Fruit fly (Drosophila melanogaster) whole organism, wandering third instar larva: ENCODE results near the gene TotZ.
A peak's percentile ranks its signal among the peaks of the same experiment; 100 is the strongest.

ENCODE experiments used
- Abd-B ChIP-seq: fragments of >200 bp; optimal IDR thresholded peaks from 2 replicates; lab custom pipeline; 2017; ENCODE audit warnings: missing biosample characterization, missing genetic modification characterization
- CG32264 ChIP-seq: fragments of 200-800 bp; sonication (Bioruptor generic); optimal IDR thresholded peaks from 2 replicates; lab custom pipeline; 2016; ENCODE audit warnings: missing biosample characterization, missing genetic modification characterization
- CG9705 ChIP-seq: fragments of 200-800 bp; sonication (Bioruptor generic); optimal IDR thresholded peaks from 2 replicates; lab custom pipeline; 2018; ENCODE audit warnings: missing biosample characterization, mild to moderate bottlenecking, missing genetic modification characterization
- CrebA ChIP-seq: fragments of 200-800 bp; sonication (Bioruptor generic); optimal IDR thresholded peaks from 2 replicates; lab custom pipeline; 2016; ENCODE audit warnings: missing biosample characterization, mild to moderate bottlenecking, missing genetic modification characterization, borderline replicate concordance
- Dfd ChIP-seq: fragments of >200 bp; optimal IDR thresholded peaks from 2 replicates; lab custom pipeline; 2017; ENCODE audit warnings: missing biosample characterization, missing genetic modification characterization
- Dif ChIP-seq: fragments of 200-275, 200-300 bp; sonication (Bioruptor generic); optimal IDR thresholded peaks from 2 replicates; lab custom pipeline; 2018; ENCODE audit warnings: missing biosample characterization, missing genetic modification characterization; ENCODE audit not compliant: partially characterized antibody
- GATAd ChIP-seq: sonication (Bioruptor generic); optimal IDR thresholded peaks from 2 replicates; lab custom pipeline; 2016; ENCODE audit warnings: missing biosample characterization, missing genetic modification characterization
- HLH106 ChIP-seq: fragments of 200-800 bp; optimal IDR thresholded peaks from 3 replicates; lab custom pipeline; 2019; ENCODE audit warnings: missing biosample characterization, mild to moderate bottlenecking, missing genetic modification characterization, moderate library complexity
- Hnf4 ChIP-seq: fragments of 200-800 bp; sonication (Bioruptor generic); optimal IDR thresholded peaks from 2 replicates; lab custom pipeline; 2016; ENCODE audit warnings: missing biosample characterization, mild to moderate bottlenecking, missing genetic modification characterization
- Hr78 ChIP-seq: fragments of >200 bp; optimal IDR thresholded peaks from 2 replicates; lab custom pipeline; 2017; ENCODE audit warnings: missing biosample characterization, missing genetic modification characterization
- Hr83 ChIP-seq: fragments of 200-300 bp; sonication (Bioruptor generic); optimal IDR thresholded peaks from 2 replicates; lab custom pipeline; 2016; ENCODE audit warnings: missing biosample characterization, mild to moderate bottlenecking, missing genetic modification characterization, moderate library complexity; ENCODE audit not compliant: poor library complexity, severe bottlenecking
- Jra ChIP-seq: sonication (Bioruptor generic); optimal IDR thresholded peaks from 2 replicates; lab custom pipeline; 2016; ENCODE audit warnings: missing biosample characterization, missing genetic modification characterization
- Mio ChIP-seq: sonication (Bioruptor generic); optimal IDR thresholded peaks from 2 replicates; lab custom pipeline; 2016; ENCODE audit warnings: missing biosample characterization, missing genetic modification characterization
- Myc ChIP-seq: fragments of >200 bp; optimal IDR thresholded peaks from 2 replicates; lab custom pipeline; 2017
- N ChIP-seq: fragments of >200 bp; optimal IDR thresholded peaks from 2 replicates; lab custom pipeline; 2018; ENCODE audit warnings: missing biosample characterization, missing external identifiers, missing genetic modification characterization
- OdsH ChIP-seq: fragments of 200-800 bp; sonication (Bioruptor generic); optimal IDR thresholded peaks from 2 replicates; lab custom pipeline; 2016; ENCODE audit warnings: missing biosample characterization, mild to moderate bottlenecking, missing genetic modification characterization
- Rel ChIP-seq, 2 experiments: fragments of 200-800 bp; sonication (Bioruptor generic) in 1 of 2; optimal IDR thresholded peaks; 2 replicates in 1 of 2; 3 replicates in 1 of 2; lab custom pipeline; 2016 to 2019; ENCODE audit warnings: mild to moderate bottlenecking in 2 of 2, missing biosample characterization in 2 of 2, missing genetic modification characterization in 2 of 2, moderate library complexity in 1 of 2
- Sp1 ChIP-seq: fragments of 200-800 bp; sonication (Bioruptor generic); optimal IDR thresholded peaks from 3 replicates; lab custom pipeline; 2019; ENCODE audit warnings: missing biosample characterization, mild to moderate bottlenecking, missing genetic modification characterization, moderate library complexity
- Vsx2 ChIP-seq: fragments of 200-300, 225-300 bp; sonication (Bioruptor generic); optimal IDR thresholded peaks from 2 replicates; lab custom pipeline; 2018; ENCODE audit warnings: missing biosample characterization, missing genetic modification characterization; ENCODE audit not compliant: partially characterized antibody
- br ChIP-seq: fragments of 200-800 bp; sonication (Bioruptor generic); optimal IDR thresholded peaks from 2 replicates; lab custom pipeline; 2016; ENCODE audit warnings: missing biosample characterization, missing genetic modification characterization
- brk ChIP-seq: fragments of 200-800 bp; sonication (Bioruptor generic); optimal IDR thresholded peaks from 2 replicates; lab custom pipeline; 2016; ENCODE audit warnings: missing biosample characterization, mild to moderate bottlenecking, missing genetic modification characterization
- dl ChIP-seq, 2 experiments: fragments of 175-275, 200-275 bp in 1 of 2; fragments of 200-275 bp in 1 of 2; sonication (Bioruptor generic); optimal IDR thresholded peaks; lab custom pipeline; 2018; ENCODE audit warnings: mild to moderate bottlenecking in 2 of 2, missing biosample characterization in 2 of 2, missing genetic modification characterization in 2 of 2, moderate library complexity in 2 of 2; ENCODE audit not compliant: partially characterized antibody in 2 of 2, insufficient read depth in 1 of 2
- dmrt93B ChIP-seq: fragments of 200-800 bp; sonication (Bioruptor generic); optimal IDR thresholded peaks from 2 replicates; lab custom pipeline; 2018; ENCODE audit warnings: missing biosample characterization, mild to moderate bottlenecking, missing genetic modification characterization
- dsf ChIP-seq: sonication (Bioruptor generic); optimal IDR thresholded peaks from 2 replicates; lab custom pipeline; 2016; ENCODE audit warnings: missing biosample characterization, missing genetic modification characterization, borderline replicate concordance
- ey ChIP-seq: fragments of 200-800 bp; sonication (Bioruptor generic); optimal IDR thresholded peaks from 2 replicates; lab custom pipeline; 2016; ENCODE audit warnings: missing biosample characterization, missing genetic modification characterization
- foxo ChIP-seq, 2 experiments: fragments of 200-800 bp; sonication (Bioruptor generic); optimal IDR thresholded peaks; 2 replicates in 1 of 2; 3 replicates in 1 of 2; lab custom pipeline; 2016 to 2017; ENCODE audit warnings: missing biosample characterization in 2 of 2, missing genetic modification characterization in 2 of 2
- fru ChIP-seq: fragments of 200-800 bp; sonication (Bioruptor generic); optimal IDR thresholded peaks from 3 replicates; lab custom pipeline; 2016; ENCODE audit warnings: missing biosample characterization, mild to moderate bottlenecking, missing genetic modification characterization
- h ChIP-seq: fragments of 200-800 bp; sonication (Bioruptor generic); optimal IDR thresholded peaks from 3 replicates; lab custom pipeline; 2016; ENCODE audit warnings: missing biosample characterization, mild to moderate bottlenecking, missing genetic modification characterization
- jim ChIP-seq: fragments of 175-275, 200-325 bp; sonication (Bioruptor generic); optimal IDR thresholded peaks from 2 replicates; lab custom pipeline; 2016; ENCODE audit warnings: missing biosample characterization, mild to moderate bottlenecking, missing genetic modification characterization
- lola ChIP-seq: fragments of >200 bp; optimal IDR thresholded peaks from 2 replicates; lab custom pipeline; 2017; ENCODE audit warnings: missing biosample characterization, missing genetic modification characterization
- pan ChIP-seq: fragments of >200 bp; optimal IDR thresholded peaks from 2 replicates; lab custom pipeline; 2017
- psq ChIP-seq: fragments of 200-800 bp; sonication (Bioruptor generic); optimal IDR thresholded peaks from 3 replicates; lab custom pipeline; 2017; ENCODE audit warnings: missing biosample characterization, mild to moderate bottlenecking, missing genetic modification characterization, moderate library complexity
- rgr ChIP-seq: fragments of 200-800 bp; sonication (Bioruptor generic); optimal IDR thresholded peaks from 3 replicates; lab custom pipeline; 2016; ENCODE audit warnings: missing biosample characterization, mild to moderate bottlenecking, missing genetic modification characterization
- sage ChIP-seq: fragments of 200-800 bp; sonication (Bioruptor generic); optimal IDR thresholded peaks from 2 replicates; lab custom pipeline; 2016; ENCODE audit warnings: missing biosample characterization, mild to moderate bottlenecking, missing genetic modification characterization
- sv ChIP-seq: fragments of 200-800 bp; sonication (Bioruptor generic); optimal IDR thresholded peaks from 3 replicates; lab custom pipeline; 2016; ENCODE audit warnings: missing biosample characterization, missing genetic modification characterization
- tai ChIP-seq: sonication (Bioruptor generic); optimal IDR thresholded peaks from 2 replicates; lab custom pipeline; 2016; ENCODE audit warnings: missing biosample characterization, missing genetic modification characterization
- usp ChIP-seq: fragments of >200 bp; optimal IDR thresholded peaks from 2 replicates; lab custom pipeline; 2017; ENCODE audit warnings: missing biosample characterization, missing genetic modification characterization
- woc ChIP-seq: sonication (Bioruptor generic); optimal IDR thresholded peaks from 2 replicates; lab custom pipeline; 2016; ENCODE audit warnings: missing biosample characterization, mild to moderate bottlenecking, missing genetic modification characterization

TotZ gene

DNA sequence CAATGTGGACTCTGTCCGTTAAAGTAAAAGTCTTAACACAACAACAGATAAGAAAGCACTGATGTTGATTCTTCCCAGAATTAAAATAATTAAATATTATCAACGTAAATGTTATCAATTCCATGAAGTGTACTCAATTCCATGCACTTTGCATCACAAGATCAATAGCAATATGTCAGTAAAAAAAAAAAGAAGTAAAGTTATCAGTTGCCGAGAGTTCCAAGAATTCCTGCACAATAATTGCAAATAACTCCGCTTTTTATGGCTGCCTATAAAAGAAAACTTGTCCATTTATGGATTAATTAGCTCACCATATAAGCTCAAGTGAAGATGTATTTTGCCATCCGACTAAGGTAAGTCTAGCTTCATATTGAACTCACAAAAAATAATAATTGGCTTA lies at the start of gene TotZ:
Gene TotZ, plus strand, starts transcription at position 301 of the 400 bp plus-strand sequence.
- TF ChIP-seq Hr83 (GFP tag; lab: Kevin White, UChicago) (no peak), CG32264 (GFP tag; lab: Kevin White, UChicago) (no peak), Sp1 (no peak), usp (GFP tag; lab: Kevin White, UChicago) (no peak), HLH106 (tag; lab: Kevin White, UChicago) (no peak), rgr (GFP tag; lab: Kevin White, UChicago) (no peak)

DNA sequence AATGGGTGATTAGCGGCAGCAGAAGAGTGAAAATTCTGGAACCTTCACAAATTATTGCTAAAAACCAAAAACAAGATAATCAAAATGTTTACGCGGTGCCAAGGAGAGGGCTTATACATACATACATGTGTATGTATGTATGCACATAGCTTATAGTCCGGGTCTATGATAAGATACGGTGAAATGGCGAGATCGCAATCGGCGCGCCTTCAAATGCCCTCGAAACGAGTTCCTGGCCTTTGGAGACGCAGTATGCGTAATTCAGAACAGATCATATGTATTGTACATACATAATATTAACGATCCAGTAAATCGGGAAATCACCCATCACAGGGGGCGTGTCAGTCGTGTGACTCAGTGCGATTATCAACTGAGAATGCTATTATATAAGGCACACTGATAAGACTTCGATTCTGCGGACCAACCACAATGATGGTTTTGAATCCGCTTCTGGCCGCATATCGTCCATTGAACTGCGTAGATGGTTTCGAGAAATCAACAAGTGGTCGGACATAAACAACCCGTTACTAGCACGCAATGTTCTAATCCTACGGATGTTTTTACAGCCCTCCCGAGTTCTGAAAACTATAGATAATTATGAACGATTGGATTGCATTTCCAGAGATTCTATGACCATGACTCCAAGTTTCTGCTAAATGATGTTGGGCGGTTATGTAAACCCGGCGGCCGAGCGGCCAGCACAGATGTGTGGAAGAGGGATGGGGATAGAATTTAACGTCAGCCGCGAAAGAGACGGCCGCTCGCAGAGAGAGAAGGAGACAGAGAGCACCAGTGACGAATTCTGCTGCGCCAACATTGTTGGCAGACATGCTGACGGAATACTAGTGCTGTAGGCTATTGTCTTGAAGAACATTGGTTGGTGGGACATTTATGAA lies 48.8 kb upstream of the TotZ start:
- no peak for TF ChIP-seq Rel (GFP tag; optimal IDR thresholded peaks at IDR 0.05; lab: Kevin White, UChicago)
- TF ChIP-seq Rel (tag; optimal IDR thresholded peaks at IDR 0.05; lab: Kevin White, UChicago): peak; percentile 100
- TF ChIP-seq br (GFP tag; lab: Kevin White, UChicago): peak; percentile 51
- no peak for TF ChIP-seq CG9705 (GFP tag; lab: Kevin White, UChicago)
- peak; percentile 11 for TF ChIP-seq Hr83 (GFP tag; lab: Kevin White, UChicago)
- peak; percentile 58 for TF ChIP-seq Dif (GFP tag; lab: Kevin White, UChicago)
- TF ChIP-seq h (GFP tag; lab: Kevin White, UChicago): peak; percentile 23
- no peak for TF ChIP-seq dmrt93B
- peak in 1 of 2 experiments; percentile 32 for TF ChIP-seq dl (GFP tag; optimal IDR thresholded peaks at IDR 0.05; lab: Kevin White, UChicago; ENCODE audit: insufficient read depth in 1 of 2, partially characterized antibody in 2 of 2)

DNA sequence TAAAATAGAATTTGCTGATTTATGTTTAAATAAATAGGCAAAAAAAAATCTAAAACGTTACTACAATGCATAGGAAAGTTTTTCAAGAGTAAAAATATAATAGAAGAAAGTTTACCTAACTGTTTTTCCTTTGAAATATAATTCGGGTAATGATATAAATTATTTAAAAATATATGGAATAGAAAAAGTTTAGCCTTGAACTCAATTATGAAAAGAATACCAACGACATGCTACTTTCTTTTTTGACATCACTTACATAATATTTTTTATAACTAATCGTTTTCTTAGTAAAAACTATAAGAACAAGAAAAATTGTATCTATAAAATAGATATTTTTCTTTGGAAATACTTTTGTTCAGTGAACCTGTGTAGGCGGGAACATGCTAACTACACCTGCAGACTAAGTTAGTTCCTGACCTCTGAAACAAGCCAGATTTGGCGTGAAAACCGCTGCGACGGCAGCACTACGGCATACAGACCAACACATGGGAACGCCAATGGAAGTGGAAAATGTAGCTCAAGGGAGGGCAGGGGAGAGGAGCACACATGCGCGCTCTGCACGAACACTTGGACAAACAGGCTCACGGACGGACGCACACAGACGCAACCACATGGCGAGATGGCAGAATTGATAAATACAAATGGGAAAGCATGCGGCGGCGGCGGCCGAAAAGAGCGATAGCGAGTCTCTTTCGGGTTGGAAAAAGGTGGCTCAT lies 48.0 kb upstream of the TotZ start:
- TF ChIP-seq fru: no peak
- no peak for TF ChIP-seq CG9705 (GFP tag; lab: Kevin White, UChicago)
- peak; percentile 87 for TF ChIP-seq Hr83 (GFP tag; lab: Kevin White, UChicago)
- no peak for TF ChIP-seq CrebA (GFP tag; lab: Kevin White, UChicago)
- TF ChIP-seq N: peak; percentile 80
- TF ChIP-seq rgr (GFP tag; lab: Kevin White, UChicago): peak; percentile 22
- no peak for TF ChIP-seq pan (lab: Kevin White, UChicago)
- no peak for TF ChIP-seq dsf (GFP tag; lab: Kevin White, UChicago)
- peak; percentile 97 for TF ChIP-seq Myc (lab: Kevin White, UChicago)
- TF ChIP-seq Rel (GFP tag; optimal IDR thresholded peaks at IDR 0.05; lab: Kevin White, UChicago): peak; percentile 48
- peak; percentile 90 for TF ChIP-seq Rel (tag; optimal IDR thresholded peaks at IDR 0.05; lab: Kevin White, UChicago)
- TF ChIP-seq Vsx2 (GFP tag; lab: Kevin White, UChicago): no peak
- no peak for TF ChIP-seq sage (GFP tag; lab: Kevin White, UChicago)
- no peak for TF ChIP-seq Sp1
- no peak for TF ChIP-seq CG32264 (GFP tag; lab: Kevin White, UChicago)
- no peak for TF ChIP-seq usp (GFP tag; lab: Kevin White, UChicago)
- TF ChIP-seq GATAd (GFP tag; lab: Kevin White, UChicago): no peak
- no peak for TF ChIP-seq tai (GFP tag; lab: Kevin White, UChicago)
- no peak for TF ChIP-seq lola (GFP tag; lab: Kevin White, UChicago)
- TF ChIP-seq Hnf4: no peak
- peak; percentile 39 for TF ChIP-seq h (GFP tag; lab: Kevin White, UChicago)
- peak in 1 of 2 experiments; percentile 1 for TF ChIP-seq foxo (GFP tag; optimal IDR thresholded peaks at IDR 0.05; lab: Kevin White, UChicago)
- TF ChIP-seq ey (GFP tag; lab: Kevin White, UChicago): no peak
- peak; percentile 19 for TF ChIP-seq Jra
- no peak for TF ChIP-seq Mio
- no peak for TF ChIP-seq Abd-B (GFP tag; lab: Kevin White, UChicago)
- TF ChIP-seq Hr78 (GFP tag; lab: Kevin White, UChicago): no peak
- TF ChIP-seq OdsH (GFP tag; lab: Kevin White, UChicago): no peak
- peak; percentile 45 for TF ChIP-seq Dif (GFP tag; lab: Kevin White, UChicago)
- no peak for TF ChIP-seq brk
- TF ChIP-seq woc (GFP tag; lab: Kevin White, UChicago): peak; percentile 79
- peak; percentile 20 to 57 for TF ChIP-seq dl (GFP tag; optimal IDR thresholded peaks at IDR 0.05; lab: Kevin White, UChicago; ENCODE audit: insufficient read depth in 1 of 2, partially characterized antibody in 2 of 2)
- TF ChIP-seq br (GFP tag; lab: Kevin White, UChicago): peak; percentile 70
- TF ChIP-seq HLH106 (tag; lab: Kevin White, UChicago): peak; percentile 14
- no peak for TF ChIP-seq dmrt93B
- TF ChIP-seq Dfd (GFP tag; lab: Kevin White, UChicago): no peak
- TF ChIP-seq psq: peak; percentile 22
- no peak for TF ChIP-seq jim
- no peak for TF ChIP-seq sv (GFP tag; lab: Kevin White, UChicago)
